Worm (Caenorhabditis elegans): Measurements from ENCODE around the gene nft-1.

Gene nft-1

ce11 chrIII:11902782-11903181 lies 20.9 kb upstream of the nft-1 start:
- no peak for TF ChIP-seq unc-39 (tag; optimal IDR thresholded peaks at IDR 0.05)

- TF ChIP-seq lin-13 (GFP tag; optimal IDR thresholded peaks at IDR 0.05) (no peak), sma-9 (GFP tag; optimal IDR thresholded peaks at IDR 0.05) (no peak), sma-9 (tag; optimal IDR thresholded peaks at IDR 0.05) (no peak), lin-39 (tag; optimal IDR thresholded peaks at IDR 0.05) (no peak), peb-1 (tag; optimal IDR thresholded peaks at IDR 0.05) (no peak), ztf-4 (tag; optimal IDR thresholded peaks at IDR 0.05) (no peak), F13H6.1 (tag; optimal IDR thresholded peaks at IDR 0.05) (no peak), fos-1 (tag; optimal IDR thresholded peaks at IDR 0.05) (no peak), sma-3 (GFP tag; optimal IDR thresholded peaks at IDR 0.05) (no peak), elt-3 (tag; optimal IDR thresholded peaks at IDR 0.05) (no peak), dmd-4 (tag; optimal IDR thresholded peaks at IDR 0.05) (no peak), ztf-1 (GFP tag; conservative IDR thresholded peaks at IDR 0.05) (no peak), elt-1 (tag; optimal IDR thresholded peaks at IDR 0.05) (no peak), ceh-82 (tag; optimal IDR thresholded peaks at IDR 0.05) (no peak), Y55F3AM.14 (GFP tag; optimal IDR thresholded peaks at IDR 0.05) (no peak), skn-1 (tag; optimal IDR thresholded peaks at IDR 0.05) (no peak), ztf-11 (tag; optimal IDR thresholded peaks at IDR 0.05) (no peak), sem-4 (tag; optimal IDR thresholded peaks at IDR 0.05) (no peak), nhr-237 (tag; optimal IDR thresholded peaks at IDR 0.05) (no peak), lin-11 (tag; optimal IDR thresholded peaks at IDR 0.05) (no peak)
Measured at ce11 chrIII:11907177-11907576, 16.5 kb upstream of the nft-1 start, which contains the start of gene sdz-33. Gene sdz-33 (plus strand): TSS chrIII:11907477.

ce11 chrIII:11908660-11909059 lies 15.0 kb upstream of the nft-1 start, which contains the start of gene fbxb-24:
Gene fbxb-24 (plus strand): TSS chrIII:11908960.
- no peak for TF ChIP-seq snpc-4 (tag; optimal IDR thresholded peaks at IDR 0.05)
- no peak for TF ChIP-seq unc-55 (GFP tag; optimal IDR thresholded peaks at IDR 0.05)
- TF ChIP-seq crh-2 (tag; optimal IDR thresholded peaks at IDR 0.05): no peak
- TF ChIP-seq zag-1 (tag; optimal IDR thresholded peaks at IDR 0.05): no peak
- no peak for TF ChIP-seq elt-1 (tag; optimal IDR thresholded peaks at IDR 0.05)
- no peak for TF ChIP-seq Y55F3AM.14 (GFP tag; optimal IDR thresholded peaks at IDR 0.05)
- no peak for TF ChIP-seq lin-39 (tag; optimal IDR thresholded peaks at IDR 0.05)
- TF ChIP-seq ZK546.5 (tag; optimal IDR thresholded peaks at IDR 0.05): no peak
- no peak for TF ChIP-seq nhr-23 (tag; optimal IDR thresholded peaks at IDR 0.05)
- no peak for TF ChIP-seq R02D3.7 (tag; optimal IDR thresholded peaks at IDR 0.05)
- no peak for TF ChIP-seq C34F6.9 (tag; optimal IDR thresholded peaks at IDR 0.05)
- TF ChIP-seq mab-5 (tag; optimal IDR thresholded peaks at IDR 0.05): no peak
- no peak for TF ChIP-seq lin-11 (tag; optimal IDR thresholded peaks at IDR 0.05)
- TF ChIP-seq ztf-1 (GFP tag; conservative IDR thresholded peaks at IDR 0.05): no peak
- TF ChIP-seq elt-3 (tag; optimal IDR thresholded peaks at IDR 0.05): no peak
- TF ChIP-seq nhr-11 (tag; optimal IDR thresholded peaks at IDR 0.05): no peak
- no peak for TF ChIP-seq nhr-237 (tag; optimal IDR thresholded peaks at IDR 0.05)
- no peak for TF ChIP-seq nhr-77 (tag; optimal IDR thresholded peaks at IDR 0.05)
- no peak for TF ChIP-seq ama-1 (optimal IDR thresholded peaks at IDR 0.05)

ce11 chrIII:11909778-11910177 lies 13.9 kb upstream of the nft-1 start, which contains the start of gene faah-4:
Gene faah-4 (minus strand): TSS chrIII:11909878.
- TF ChIP-seq mbf-1 (tag; optimal IDR thresholded peaks at IDR 0.05) (no peak), crh-2 (tag; optimal IDR thresholded peaks at IDR 0.05) (no peak), egl-27 (tag; optimal IDR thresholded peaks at IDR 0.05) (no peak), Y55F3AM.14 (GFP tag; optimal IDR thresholded peaks at IDR 0.05) (no peak), ztf-4 (tag; optimal IDR thresholded peaks at IDR 0.05) (no peak), skn-1 (tag; optimal IDR thresholded peaks at IDR 0.05) (no peak), sma-9 (GFP tag; optimal IDR thresholded peaks at IDR 0.05) (no peak), sma-9 (tag; optimal IDR thresholded peaks at IDR 0.05) (no peak), gmeb-1 (tag; optimal IDR thresholded peaks at IDR 0.05) (no peak), fos-1 (tag; optimal IDR thresholded peaks at IDR 0.05) (no peak), unc-62 (GFP tag; optimal IDR thresholded peaks at IDR 0.05) (no peak)

- TF ChIP-seq gmeb-1 (tag; optimal IDR thresholded peaks at IDR 0.05): no peak
- TF ChIP-seq nhr-12 (tag; optimal IDR thresholded peaks at IDR 0.05): no peak
- no peak for TF ChIP-seq nhr-6 (tag; optimal IDR thresholded peaks at IDR 0.05)
- no peak for TF ChIP-seq unc-62 (GFP tag; optimal IDR thresholded peaks at IDR 0.05)
- no peak for TF ChIP-seq nhr-10 (tag; optimal IDR thresholded peaks at IDR 0.05)
- TF ChIP-seq nhr-77 (tag; optimal IDR thresholded peaks at IDR 0.05): no peak
- TF ChIP-seq nhr-25 (tag; optimal IDR thresholded peaks at IDR 0.05): no peak
- no peak for TF ChIP-seq F13H6.1 (tag; optimal IDR thresholded peaks at IDR 0.05)
- TF ChIP-seq nhr-11 (tag; optimal IDR thresholded peaks at IDR 0.05): no peak
Measured at ce11 chrIII:11914220-11914619, 9.5 kb upstream of the nft-1 start, which contains the start of gene Y56A3A.16. Gene Y56A3A.16 (minus strand): TSS chrIII:11914320.
